Fruit fly (Drosophila melanogaster) whole organism, prepupa: ENCODE measurements around the gene CG3168.
A peak's percentile ranks its signal among the peaks of the same experiment; 100 is the strongest.

Experiments used
- Blimp-1 ChIP-seq: fragments of 200-800 bp; sonication (Bioruptor generic); optimal IDR thresholded peaks from 3 replicates; lab custom pipeline; 2017; ENCODE audit warnings: missing biosample characterization, missing genetic modification characterization, mild to moderate bottlenecking, moderate library complexity, missing genetic modification reagents
- CG10631 ChIP-seq: fragments of 200-800 bp; sonication (Bioruptor generic); optimal IDR thresholded peaks from 2 replicates; lab custom pipeline; 2016; ENCODE audit warnings: missing biosample characterization, missing genetic modification characterization
- CG10669 ChIP-seq: fragments of 200-800 bp; sonication (Bioruptor generic); optimal IDR thresholded peaks from 3 replicates; lab custom pipeline; 2018; ENCODE audit warnings: missing biosample characterization, mild to moderate bottlenecking, missing genetic modification characterization, moderate library complexity
- CG11762 ChIP-seq: fragments of 200-800 bp; sonication (Bioruptor generic); optimal IDR thresholded peaks from 3 replicates; lab custom pipeline; 2016; ENCODE audit warnings: missing biosample characterization, missing genetic modification characterization; ENCODE audit not compliant: insufficient read depth
- CG11902 ChIP-seq: fragments of 200-800 bp; sonication (Bioruptor generic); optimal IDR thresholded peaks from 3 replicates; lab custom pipeline; 2016; ENCODE audit warnings: missing biosample characterization, missing genetic modification characterization
- CG15336 ChIP-seq: fragments of 200-800 bp; sonication (Bioruptor generic); IDR thresholded peaks from 2 replicates; pipeline ENCODE4 v1.3.6; 2022; ENCODE audit warnings: missing biosample characterization, missing genetic modification characterization
- CG1621 ChIP-seq: fragments of 200-800 bp; sonication (Bioruptor generic); optimal IDR thresholded peaks from 3 replicates; lab custom pipeline; 2018; ENCODE audit warnings: missing biosample characterization, mild to moderate bottlenecking, missing genetic modification characterization
- CG3032 ChIP-seq: fragments of 200-800 bp; optimal IDR thresholded peaks from 2 replicates; lab custom pipeline; 2019; ENCODE audit warnings: missing biosample characterization, mild to moderate bottlenecking, missing genetic modification characterization, moderate library complexity
- CG32006 ChIP-seq: fragments of 200-800 bp; sonication (Bioruptor generic); optimal IDR thresholded peaks from 3 replicates; lab custom pipeline; 2017; ENCODE audit warnings: missing biosample characterization, mild to moderate bottlenecking, missing genetic modification characterization
- CG34406 ChIP-seq: fragments of 200-800 bp; sonication (Bioruptor generic); optimal IDR thresholded peaks from 3 replicates; lab custom pipeline; 2016; ENCODE audit warnings: missing biosample characterization, missing genetic modification characterization
- CG3919 ChIP-seq: fragments of 200-800 bp; sonication (Bioruptor generic); optimal IDR thresholded peaks from 3 replicates; lab custom pipeline; 2016; ENCODE audit warnings: missing biosample characterization, missing genetic modification characterization
- CG4318 ChIP-seq: fragments of 200-800 bp; sonication (Bioruptor generic); optimal IDR thresholded peaks from 3 replicates; lab custom pipeline; 2017; ENCODE audit warnings: missing biosample characterization, mild to moderate bottlenecking, missing genetic modification characterization
- CG6163 ChIP-seq: fragments of 200-800 bp; sonication (Bioruptor generic); IDR thresholded peaks from 3 replicates; pipeline ENCODE4 v1.3.6; 2022; ENCODE audit warnings: missing biosample characterization, missing genetic modification characterization
- CG6792 ChIP-seq: fragments of 200-800 bp; sonication (Bioruptor generic); optimal IDR thresholded peaks from 3 replicates; lab custom pipeline; 2016; ENCODE audit warnings: missing biosample characterization, missing genetic modification characterization
- CG6808 ChIP-seq: fragments of 200-800 bp; sonication (Bioruptor generic); optimal IDR thresholded peaks from 3 replicates; lab custom pipeline; 2017; ENCODE audit warnings: missing biosample characterization, missing genetic modification characterization, mild to moderate bottlenecking, moderate library complexity, missing genetic modification reagents
- CG6854 ChIP-seq: fragments of 200-800 bp; sonication (Bioruptor generic); optimal IDR thresholded peaks from 2 replicates; lab custom pipeline; 2017; ENCODE audit warnings: missing biosample characterization, mild to moderate bottlenecking, missing genetic modification characterization
- CG7368 ChIP-seq: fragments of 200-800 bp; sonication (Bioruptor generic); optimal IDR thresholded peaks from 3 replicates; lab custom pipeline; 2016; ENCODE audit warnings: missing biosample characterization, missing genetic modification characterization
- CG8119 ChIP-seq: fragments of 200-800 bp; sonication (Bioruptor generic); IDR thresholded peaks from 3 replicates; pipeline ENCODE4 v1.3.6; 2022; ENCODE audit warnings: missing biosample characterization, missing genetic modification characterization
- CG8319 ChIP-seq: fragments of 200-800 bp; sonication (Bioruptor generic); optimal IDR thresholded peaks from 3 replicates; lab custom pipeline; 2016; ENCODE audit warnings: missing biosample characterization, missing genetic modification characterization
- CG8632 ChIP-seq: fragments of 200-800 bp; sonication (Bioruptor generic); optimal IDR thresholded peaks from 3 replicates; lab custom pipeline; 2016; ENCODE audit warnings: missing biosample characterization, missing genetic modification characterization
- Eip75B ChIP-seq: fragments of 200-800 bp; sonication (Bioruptor generic); optimal IDR thresholded peaks from 3 replicates; lab custom pipeline; 2016; ENCODE audit warnings: missing biosample characterization, missing genetic modification characterization
- Eip78C ChIP-seq: fragments of 200-800 bp; sonication (Bioruptor generic); peaks from one replicate; lab custom pipeline; 2016; ENCODE audit warnings: missing biosample characterization, missing genetic modification characterization
- Eip93F ChIP-seq: fragments of 200-800 bp; sonication (Bioruptor generic); optimal IDR thresholded peaks from 2 replicates; lab custom pipeline; 2016; ENCODE audit warnings: missing biosample characterization, mild to moderate bottlenecking, missing genetic modification characterization
- Ets96B ChIP-seq: fragments of 200-800 bp; optimal IDR thresholded peaks from 2 replicates; lab custom pipeline; 2019; ENCODE audit warnings: missing biosample characterization, mild to moderate bottlenecking, missing genetic modification characterization, moderate library complexity
- Gug ChIP-seq: fragments of 200-800 bp; sonication (Bioruptor generic); IDR thresholded peaks from 2 replicates; pipeline ENCODE4 v1.3.6; 2022; ENCODE audit warnings: missing biosample characterization, missing genetic modification characterization
- Hr38 ChIP-seq: sonication (Bioruptor generic); optimal IDR thresholded peaks from 2 replicates; lab custom pipeline; 2016; ENCODE audit warnings: missing biosample characterization, missing genetic modification characterization
- Hr39 ChIP-seq: fragments of 200-800 bp; sonication (Bioruptor generic); optimal IDR thresholded peaks from 2 replicates; lab custom pipeline; 2016; ENCODE audit warnings: missing biosample characterization, missing genetic modification characterization
- Hr4 ChIP-seq: fragments of 200-800 bp; sonication (Bioruptor generic); optimal IDR thresholded peaks from 3 replicates; lab custom pipeline; 2016; ENCODE audit warnings: missing biosample characterization, missing genetic modification characterization
- Met ChIP-seq: fragments of 200-800 bp; sonication (Bioruptor generic); optimal IDR thresholded peaks from 3 replicates; lab custom pipeline; 2016; ENCODE audit warnings: missing biosample characterization, missing genetic modification characterization
- OdsH ChIP-seq: fragments of 200-800 bp; sonication (Bioruptor generic); optimal IDR thresholded peaks from 3 replicates; lab custom pipeline; 2016; ENCODE audit warnings: missing biosample characterization, missing genetic modification characterization
- Smox ChIP-seq: fragments of 200-800 bp; sonication (Bioruptor generic); optimal IDR thresholded peaks from 3 replicates; lab custom pipeline; 2016; ENCODE audit warnings: missing biosample characterization, missing genetic modification characterization
- Sox102F ChIP-seq: fragments of 200-800 bp; sonication (Bioruptor generic); optimal IDR thresholded peaks from 2 replicates; lab custom pipeline; 2016; ENCODE audit warnings: missing biosample characterization, mild to moderate bottlenecking, missing genetic modification characterization
- Sox14 ChIP-seq: fragments of 200-800 bp; sonication (Bioruptor generic); optimal IDR thresholded peaks from 3 replicates; lab custom pipeline; 2016; ENCODE audit warnings: missing biosample characterization, missing genetic modification characterization
- Sox15 ChIP-seq: fragments of 200-800 bp; sonication (Bioruptor generic); optimal IDR thresholded peaks from 3 replicates; lab custom pipeline; 2016; ENCODE audit warnings: missing biosample characterization, missing genetic modification characterization
- achi ChIP-seq: fragments of 200-800 bp; sonication (Bioruptor generic); optimal IDR thresholded peaks from 3 replicates; lab custom pipeline; 2016; ENCODE audit warnings: missing biosample characterization, missing genetic modification characterization
- acj6 ChIP-seq: fragments of 200-800 bp; sonication (Bioruptor generic); optimal IDR thresholded peaks from 3 replicates; lab custom pipeline; 2016; ENCODE audit warnings: missing biosample characterization, missing genetic modification characterization
- cyc ChIP-seq: fragments of 200-800 bp; sonication (Bioruptor generic); optimal IDR thresholded peaks from 3 replicates; lab custom pipeline; 2016; ENCODE audit warnings: missing biosample characterization, missing genetic modification characterization
- dac ChIP-seq: fragments of 200-800 bp; sonication (Bioruptor generic); optimal IDR thresholded peaks from 2 replicates; lab custom pipeline; 2017; ENCODE audit warnings: missing biosample characterization, mild to moderate bottlenecking, missing genetic modification characterization
- eg ChIP-seq: fragments of 200-800 bp; sonication (Bioruptor generic); IDR thresholded peaks from 3 replicates; pipeline ENCODE4 v1.3.6; 2022; ENCODE audit warnings: missing biosample characterization, missing genetic modification characterization
- esn ChIP-seq: fragments of 200-800 bp; sonication (Bioruptor generic); optimal IDR thresholded peaks from 2 replicates; lab custom pipeline; 2016; ENCODE audit warnings: missing biosample characterization, mild to moderate bottlenecking, missing genetic modification characterization, moderate library complexity
- fd85E ChIP-seq: fragments of 200-800 bp; sonication (Bioruptor generic); optimal IDR thresholded peaks from 3 replicates; lab custom pipeline; 2016; ENCODE audit warnings: missing biosample characterization, missing genetic modification characterization
- fkh ChIP-seq: fragments of 200-800 bp; sonication (Bioruptor generic); optimal IDR thresholded peaks from 3 replicates; lab custom pipeline; 2017; ENCODE audit warnings: missing biosample characterization, mild to moderate bottlenecking, missing genetic modification characterization, moderate library complexity
- lz ChIP-seq: fragments of 200-800 bp; sonication (Bioruptor generic); optimal IDR thresholded peaks from 3 replicates; lab custom pipeline; 2016; ENCODE audit warnings: missing biosample characterization, missing genetic modification characterization
- net ChIP-seq: fragments of 200-800 bp; sonication (Bioruptor generic); optimal IDR thresholded peaks from 3 replicates; lab custom pipeline; 2016; ENCODE audit warnings: missing biosample characterization, missing genetic modification characterization
- pdm3 ChIP-seq: fragments of 200-800 bp; sonication (Bioruptor generic); optimal IDR thresholded peaks from 3 replicates; lab custom pipeline; 2016; ENCODE audit warnings: missing biosample characterization, missing genetic modification characterization
- ss ChIP-seq, 2 experiments: fragments of 200-800 bp; sonication (Bioruptor generic); optimal IDR thresholded peaks; 2 replicates in 1 of 2; 3 replicates in 1 of 2; lab custom pipeline; 2017 to 2018; ENCODE audit warnings: mild to moderate bottlenecking in 2 of 2, missing biosample characterization in 2 of 2, missing genetic modification characterization in 2 of 2, moderate library complexity in 1 of 2
- svp ChIP-seq: fragments of 200-800 bp; sonication (Bioruptor generic); peaks from one replicate; lab custom pipeline; 2016; ENCODE audit warnings: missing biosample characterization, missing genetic modification characterization
- topi ChIP-seq: fragments of 200-800 bp; sonication (Bioruptor generic); optimal IDR thresholded peaks from 3 replicates; lab custom pipeline; 2016; ENCODE audit warnings: missing biosample characterization, missing genetic modification characterization
- vri ChIP-seq: fragments of 200-800 bp; sonication (Bioruptor generic); optimal IDR thresholded peaks from 3 replicates; lab custom pipeline; 2016; ENCODE audit warnings: missing biosample characterization, mild to moderate bottlenecking, missing genetic modification characterization

The CG3168 gene

dm6 chrX:6743192-6743591 is 3.4 kb upstream of the CG3168 start (continued):
- TF ChIP-seq CG1621: no peak
- no peak for TF ChIP-seq CG8319
- no peak for TF ChIP-seq CG34406
- TF ChIP-seq acj6 (GFP tag; lab: Kevin White, UChicago): no peak
- no peak for TF ChIP-seq CG11762
- TF ChIP-seq cyc (GFP tag; lab: Kevin White, UChicago): no peak
- no peak for TF ChIP-seq Eip93F (GFP tag; lab: Kevin White, UChicago)
- no peak for TF ChIP-seq CG7368 (GFP tag; lab: Kevin White, UChicago)
- TF ChIP-seq vri (GFP tag; lab: Kevin White, UChicago): no peak
- no peak for TF ChIP-seq net (GFP tag; lab: Kevin White, UChicago)
- TF ChIP-seq CG10631 (GFP tag; lab: Kevin White, UChicago): no peak
- no peak for TF ChIP-seq esn
- no peak for TF ChIP-seq CG3919
- 0 out of 2 replicates have a peak, but pooled peaks have one; percentile 30 for TF ChIP-seq CG15336 (GFP tag; lab: Robert Waterston, UW)

dm6 chrX:6741184-6741586 is 1.4 kb upstream of the CG3168 start:
- TF ChIP-seq Blimp-1 (GFP tag; lab: Kevin White, UChicago) (no peak), CG11902 (GFP tag; lab: Kevin White, UChicago) (no peak), ss (GFP tag; optimal IDR thresholded peaks at IDR 0.05; lab: Kevin White, UChicago) (no peak), net (GFP tag; lab: Kevin White, UChicago) (peak; percentile 7), CG8119 (peak; percentile 46; the same call in 2 of the 3 replicates), CG3032 (tag; lab: Kevin White, UChicago) (peak; percentile 40), CG11762 (peak; percentile 8), Hr38 (GFP tag; lab: Kevin White, UChicago) (no peak), Smox (GFP tag; lab: Kevin White, UChicago) (peak; percentile 40), achi (GFP tag; lab: Kevin White, UChicago) (peak; percentile 40), Sox15 (GFP tag; lab: Kevin White, UChicago) (no peak), dac (no peak), CG6163 (GFP tag; lab: Robert Waterston, UW) (peak; percentile 60; the same call in 2 of the 3 replicates), pdm3 (GFP tag; lab: Kevin White, UChicago) (peak; percentile 38), CG10669 (GFP tag; lab: Kevin White, UChicago) (peak; percentile 10), cyc (GFP tag; lab: Kevin White, UChicago) (peak; percentile 26), Met (GFP tag; lab: Kevin White, UChicago) (peak; percentile 19), Hr4 (GFP tag; lab: Kevin White, UChicago) (peak; percentile 49), Ets96B (tag; lab: Kevin White, UChicago) (peak; percentile 23), fd85E (GFP tag; lab: Kevin White, UChicago) (no peak), Gug (GFP tag; lab: Robert Waterston, UW) (peak; percentile 39; the same call in 1 of the 2 replicates), CG15336 (GFP tag; lab: Robert Waterston, UW) (peak; percentile 70), CG6808 (GFP tag; lab: Kevin White, UChicago) (no peak), acj6 (GFP tag; lab: Kevin White, UChicago) (peak; percentile 27), CG8632 (GFP tag; lab: Kevin White, UChicago) (peak; percentile 23), vri (GFP tag; lab: Kevin White, UChicago) (peak; percentile 12), CG6792 (GFP tag; lab: Kevin White, UChicago) (peak; percentile 27), lz (GFP tag; lab: Kevin White, UChicago) (peak; percentile 43), CG10631 (GFP tag; lab: Kevin White, UChicago) (no peak), CG6854 (GFP tag; lab: Kevin White, UChicago) (no peak), CG7368 (GFP tag; lab: Kevin White, UChicago) (no peak), Sox14 (GFP tag; lab: Kevin White, UChicago) (peak; percentile 43), svp (GFP tag; lab: Kevin White, UChicago) (peak; percentile 76), Hr39 (GFP tag; lab: Kevin White, UChicago) (peak; percentile 45), eg (GFP tag; lab: Robert Waterston, UW) (peak; percentile 71), Sox102F (GFP tag; lab: Kevin White, UChicago) (peak; percentile 18), fkh (no peak), Eip75B (peak; percentile 55), esn (peak; percentile 41), CG34406 (peak; percentile 6), CG32006 (peak; percentile 13), CG1621 (no peak), Eip93F (GFP tag; lab: Kevin White, UChicago) (no peak), CG4318 (GFP tag; lab: Kevin White, UChicago) (no peak), Eip78C (GFP tag; lab: Kevin White, UChicago) (peak; percentile 77), OdsH (peak; percentile 11), CG3919 (peak; percentile 25), topi (peak; percentile 38)
